Worm (Caenorhabditis elegans): ENCODE measurements around the gene F22H10.6.

F22H10.6 gene

ce11 chrX:16687945-16688344 lies 3.2 kb downstream of the F22H10.6 start, which contains the start of gene F22H10.11:
Gene F22H10.11 (minus strand): TSS chrX:16688045.
- TF ChIP-seq nhr-11 (tag; optimal IDR thresholded peaks at IDR 0.05), result no peak
- TF ChIP-seq Y75B8A.6 (GFP tag; IDR thresholded peaks at IDR 0.05), result no peak

- TF ChIP-seq set-16 (GFP tag; IDR thresholded peaks at IDR 0.05), result peak; percentile 78
- no peak for TF ChIP-seq mes-2 (tag; optimal IDR thresholded peaks at IDR 0.05; ENCODE audit: poor library complexity, severe bottlenecking)
Observed at ce11 chrX:16687377-16687776, 3.8 kb downstream of the F22H10.6 start.

ce11 chrX:16681910-16682493 lies 9.1 kb downstream of the F22H10.6 start:
- TF ChIP-seq nhr-237 (tag; optimal IDR thresholded peaks at IDR 0.05) (peak; percentile 93), nhr-10 (tag; optimal IDR thresholded peaks at IDR 0.05) (peak; percentile 99), madf-5 (GFP tag; IDR thresholded peaks at IDR 0.05) (0 out of 4 replicates have a peak, but pooled peaks of 1 of the 2 experiments have one; percentile 56), ceh-82 (tag; optimal IDR thresholded peaks at IDR 0.05) (peak; percentile 76), nhr-77 (tag; optimal IDR thresholded peaks at IDR 0.05) (peak; percentile 100), ceh-28 (tag; optimal IDR thresholded peaks at IDR 0.05) (peak; percentile 96), fkh-10 (GFP tag; optimal IDR thresholded peaks at IDR 0.05) (peak; percentile 99), hlh-11 (tag; optimal IDR thresholded peaks at IDR 0.05) (peak; percentile 97), unc-130 (GFP tag; optimal IDR thresholded peaks at IDR 0.05) (peak; percentile 50), zip-11 (GFP tag; IDR thresholded peaks at IDR 0.05) (no peak; the same call in 1 of the 2 replicates), Y5F2A.4 (GFP tag; optimal IDR thresholded peaks at IDR 0.05) (peak; percentile 97), dmd-6 (GFP tag; IDR thresholded peaks at IDR 0.05) (peak; percentile 98), zfp-3 (GFP tag; conservative IDR thresholded peaks at IDR 0.05) (peak; percentile 97), hlh-30 (tag; optimal IDR thresholded peaks at IDR 0.05; ENCODE audit: insufficient read depth) (peak; percentile 95), dpl-1 (GFP tag; optimal IDR thresholded peaks at IDR 0.05) (peak; percentile 73), ama-1 (optimal IDR thresholded peaks at IDR 0.05) (no peak), spr-3 (GFP tag; optimal IDR thresholded peaks at IDR 0.05) (peak; percentile 95), aly-2 (tag; optimal IDR thresholded peaks at IDR 0.05) (no peak), mxl-2 (GFP tag; conservative IDR thresholded peaks at IDR 0.05) (peak; percentile 87), dmd-9 (GFP tag; IDR thresholded peaks at IDR 0.05) (peak; percentile 82; the same call in 1 of the 2 replicates), lin-1 (GFP tag; IDR thresholded peaks at IDR 0.05) (peak; percentile 89), aha-1 (tag) (peak; percentile 98), nhr-11 (tag; optimal IDR thresholded peaks at IDR 0.05) (peak; percentile 94), zag-1 (tag; optimal IDR thresholded peaks at IDR 0.05) (peak; percentile 94), gei-8 (GFP tag; optimal IDR thresholded peaks at IDR 0.05) (peak; percentile 77), set-16 (GFP tag; IDR thresholded peaks at IDR 0.05) (0 out of 2 replicates have a peak, but pooled peaks have one; percentile 6), nhr-25 (tag; optimal IDR thresholded peaks at IDR 0.05; ENCODE audit: borderline replicate concordance, insufficient read depth) (peak; percentile 95), nhr-48 (tag; optimal IDR thresholded peaks at IDR 0.05) (peak; percentile 97), nhr-42 (GFP tag; IDR thresholded peaks at IDR 0.05) (peak; percentile 99), rbr-2 (tag; optimal IDR thresholded peaks at IDR 0.05) (peak; percentile 99), R02D3.7 (tag; optimal IDR thresholded peaks at IDR 0.05) (no peak), pqm-1 (tag; optimal IDR thresholded peaks at IDR 0.05) (peak; percentile 63), unc-62 (GFP tag; optimal IDR thresholded peaks at IDR 0.05 in 1 of 2) (peak; percentile 65 to 100), unc-62 (tag; optimal IDR thresholded peaks at IDR 0.05) (peak; percentile 73), F49E8.2 (tag; optimal IDR thresholded peaks at IDR 0.05; ENCODE audit: borderline replicate concordance) (no peak), unc-39 (tag; optimal IDR thresholded peaks at IDR 0.05) (no peak), jun-1 (tag; optimal IDR thresholded peaks at IDR 0.05) (peak; percentile 98), lin-15B (tag; optimal IDR thresholded peaks at IDR 0.05) (peak; percentile 38), Y105C5A.15 (GFP tag; IDR thresholded peaks at IDR 0.05) (0 out of 2 replicates have a peak, but pooled peaks have one; percentile 71), ztf-7 (tag; optimal IDR thresholded peaks at IDR 0.05) (peak; percentile 96), vab-7 (GFP tag; IDR thresholded peaks at IDR 0.05) (peak; percentile 96), mdl-1 (tag; optimal IDR thresholded peaks at IDR 0.05) (peak; percentile 90 to 93), tag-97 (GFP tag; IDR thresholded peaks at IDR 0.05) (peak; percentile 80; the same call in 1 of the 2 replicates), ceh-44 (GFP tag; IDR thresholded peaks at IDR 0.05) (peak; percentile 55; the same call in 1 of the 2 replicates)
